Fruit fly (Drosophila melanogaster) whole organism, embryonic: Measurements from ENCODE around the gene CG1998.

ENCODE experiments used
- Atf-2 ChIP-seq: fragments of 200-800 bp; sonication (Bioruptor generic); optimal IDR thresholded peaks from 2 replicates; lab custom pipeline; 2016; ENCODE audit warnings: missing biosample characterization, missing genetic modification characterization
- CG11398 ChIP-seq: fragments of 200-800 bp; sonication (Bioruptor generic); optimal IDR thresholded peaks from 2 replicates; lab custom pipeline; 2016; ENCODE audit warnings: missing biosample characterization, missing genetic modification characterization
- CG11456 ChIP-seq: fragments of 200-800 bp; sonication (Bioruptor generic); IDR thresholded peaks from 3 replicates; pipeline ENCODE4 v1.3.6; 2022; ENCODE audit warnings: missing biosample characterization, missing genetic modification characterization
- CG12236 ChIP-seq: fragments of 200-800 bp; sonication (Bioruptor generic); optimal IDR thresholded peaks from 2 replicates; lab custom pipeline; 2016; ENCODE audit warnings: missing biosample characterization, missing genetic modification characterization
- CG13123 ChIP-seq: fragments of 200-800 bp; sonication (Bioruptor generic); optimal IDR thresholded peaks from 2 replicates; lab custom pipeline; 2016; ENCODE audit warnings: missing biosample characterization, missing genetic modification characterization
- CG15073 ChIP-seq: fragments of 200-800 bp; sonication (Bioruptor generic); optimal IDR thresholded peaks from 2 replicates; lab custom pipeline; 2016; ENCODE audit warnings: missing biosample characterization, missing genetic modification characterization
- CG17912 ChIP-seq: fragments of 200-800 bp; sonication (Bioruptor generic); optimal IDR thresholded peaks from 2 replicates; lab custom pipeline; 2018; ENCODE audit warnings: missing biosample characterization, mild to moderate bottlenecking, missing genetic modification characterization
- CG1832 ChIP-seq: fragments of 200-800 bp; sonication (Bioruptor generic); optimal IDR thresholded peaks from 2 replicates; lab custom pipeline; 2017; ENCODE audit warnings: missing biosample characterization, mild to moderate bottlenecking, missing genetic modification characterization, inconsistent platforms
- CG31365 ChIP-seq: fragments of 200-800 bp; sonication (Bioruptor generic); optimal IDR thresholded peaks from 2 replicates; lab custom pipeline; 2018; ENCODE audit warnings: missing biosample characterization, mild to moderate bottlenecking, missing genetic modification characterization
- CG32532 ChIP-seq: fragments of 200-800 bp; sonication (Bioruptor generic); IDR thresholded peaks from 2 replicates; pipeline ENCODE4 v1.3.6; 2022; ENCODE audit warnings: missing biosample characterization, missing genetic modification characterization
- CG7357 ChIP-seq: fragments of 200-800 bp; sonication (Bioruptor generic); IDR thresholded peaks from 3 replicates; pipeline ENCODE4 v1.3.6; 2022; ENCODE audit warnings: missing biosample characterization, missing genetic modification characterization
- CG7928 ChIP-seq: fragments of 200-800 bp; sonication (Bioruptor generic); optimal IDR thresholded peaks from 2 replicates; lab custom pipeline; 2017; ENCODE audit warnings: missing biosample characterization, mild to moderate bottlenecking, missing genetic modification characterization
- CG7987 ChIP-seq: fragments of 200-800 bp; sonication (Bioruptor generic); optimal IDR thresholded peaks from 2 replicates; lab custom pipeline; 2018; ENCODE audit warnings: missing biosample characterization, mild to moderate bottlenecking, missing genetic modification characterization, moderate library complexity
- CG8089 ChIP-seq: fragments of 200-800 bp; sonication (Bioruptor generic); optimal IDR thresholded peaks from 3 replicates; lab custom pipeline; 2016; ENCODE audit warnings: missing biosample characterization, missing genetic modification characterization
- CG8478 ChIP-seq: fragments of >200 bp; optimal IDR thresholded peaks from 2 replicates; lab custom pipeline; 2018
- CG9609 ChIP-seq: fragments of 200-800 bp; sonication (Bioruptor generic); optimal IDR thresholded peaks from 3 replicates; lab custom pipeline; 2016; ENCODE audit warnings: missing biosample characterization, missing genetic modification characterization
- Dll ChIP-seq: fragments of 200-800 bp; sonication (Bioruptor generic); IDR thresholded peaks from 4 replicates; pipeline ENCODE4 v1.3.6; 2022; ENCODE audit warnings: missing biosample characterization, missing genetic modification characterization; ENCODE audit not compliant: partially characterized antibody
- Gug ChIP-seq: fragments of 200-800 bp; sonication (Bioruptor generic); IDR thresholded peaks from 4 replicates; pipeline ENCODE4 v1.3.6; 2022; ENCODE audit warnings: missing biosample characterization, missing genetic modification characterization
- Hmr ChIP-seq: fragments of 200-800 bp; sonication (Bioruptor generic); optimal IDR thresholded peaks from 3 replicates; lab custom pipeline; 2017; ENCODE audit warnings: mild to moderate bottlenecking, missing biosample characterization, missing genetic modification reagents, missing genetic modification characterization
- Hmx ChIP-seq: fragments of 200-800 bp; sonication (Bioruptor generic); optimal IDR thresholded peaks from 2 replicates; lab custom pipeline; 2016; ENCODE audit warnings: missing biosample characterization, missing genetic modification characterization
- Jarid2 ChIP-seq: fragments of 200-800 bp; sonication (Bioruptor generic); optimal IDR thresholded peaks from 3 replicates; lab custom pipeline; 2017; ENCODE audit warnings: mild to moderate bottlenecking, missing biosample characterization, missing genetic modification reagents, missing genetic modification characterization
- Lim3 ChIP-seq: fragments of 200-800 bp; sonication (Bioruptor generic); IDR thresholded peaks from 2 replicates; pipeline ENCODE4 v1.3.6; 2022; ENCODE audit warnings: missing biosample characterization, missing genetic modification characterization
- MTF-1 ChIP-seq: fragments of 200-800 bp; sonication (Bioruptor generic); optimal IDR thresholded peaks from 2 replicates; lab custom pipeline; 2018; ENCODE audit warnings: missing biosample characterization, mild to moderate bottlenecking, missing genetic modification characterization, borderline replicate concordance
- Mad ChIP-seq: fragments of 200-800 bp; sonication (Bioruptor generic); optimal IDR thresholded peaks from 2 replicates; lab custom pipeline; 2016; ENCODE audit warnings: missing biosample characterization, missing genetic modification characterization
- Meics ChIP-seq: fragments of 200-800 bp; sonication (Bioruptor generic); optimal IDR thresholded peaks from 2 replicates; lab custom pipeline; 2017; ENCODE audit warnings: missing biosample characterization, mild to moderate bottlenecking, missing genetic modification characterization
- Poxn ChIP-seq: fragments of 200-800 bp; sonication (Bioruptor generic); IDR thresholded peaks from 2 replicates; pipeline ENCODE4 v1.3.6; 2022; ENCODE audit warnings: missing biosample characterization, missing genetic modification characterization
- Rx ChIP-seq: fragments of 200-800 bp; sonication (Bioruptor generic); IDR thresholded peaks from 2 replicates; pipeline ENCODE4 v1.3.6; 2022; ENCODE audit warnings: missing biosample characterization, missing genetic modification characterization
- Sry-β ChIP-seq: fragments of 200-800 bp; sonication (Bioruptor generic); optimal IDR thresholded peaks from 2 replicates; lab custom pipeline; 2018; ENCODE audit warnings: missing biosample characterization, mild to moderate bottlenecking, missing genetic modification characterization, moderate library complexity
- Ssrp ChIP-seq: fragments of 200-800 bp; sonication (Bioruptor generic); optimal IDR thresholded peaks from 2 replicates; lab custom pipeline; 2018; ENCODE audit warnings: missing biosample characterization, mild to moderate bottlenecking, missing genetic modification characterization, moderate library complexity
- Xrp1 ChIP-seq: fragments of 200-800 bp; sonication (Bioruptor generic); IDR thresholded peaks from 2 replicates; pipeline ENCODE4 v1.3.6; 2022; ENCODE audit warnings: missing biosample characterization, missing genetic modification characterization
- aop ChIP-seq: fragments of 200-800 bp; sonication (Bioruptor generic); IDR thresholded peaks from 2 replicates; pipeline ENCODE4 v1.3.6; 2022; ENCODE audit warnings: missing biosample characterization, missing genetic modification characterization
- bigmax ChIP-seq: fragments of 200-800 bp; sonication (Bioruptor generic); optimal IDR thresholded peaks from 2 replicates; lab custom pipeline; 2018; ENCODE audit warnings: missing biosample characterization, mild to moderate bottlenecking, missing genetic modification characterization
- chif ChIP-seq, 2 experiments: fragments of 200-800 bp; sonication (Bioruptor generic); optimal IDR thresholded peaks; 3 replicates each; lab custom pipeline; 2016; ENCODE audit warnings: missing biosample characterization in 2 of 2, missing genetic modification characterization in 2 of 2
- crc ChIP-seq: fragments of 200-800 bp; sonication (Bioruptor generic); optimal IDR thresholded peaks from 2 replicates; lab custom pipeline; 2016; ENCODE audit warnings: missing biosample characterization, missing genetic modification characterization
- dmrt11E ChIP-seq: fragments of 200-800 bp; sonication (Bioruptor generic); optimal IDR thresholded peaks from 3 replicates; lab custom pipeline; 2018; ENCODE audit warnings: missing biosample characterization, mild to moderate bottlenecking, missing genetic modification characterization, moderate library complexity
- ewg ChIP-seq: fragments of 200-800 bp; sonication (Bioruptor generic); optimal IDR thresholded peaks from 3 replicates; lab custom pipeline; 2017; ENCODE audit warnings: mild to moderate bottlenecking, missing biosample characterization, missing genetic modification reagents, missing genetic modification characterization
- grn ChIP-seq: fragments of 200-800 bp; sonication (Bioruptor generic); optimal IDR thresholded peaks from 3 replicates; lab custom pipeline; 2017; ENCODE audit warnings: missing biosample characterization, missing genetic modification characterization
- ham ChIP-seq: fragments of 200-800 bp; sonication (Bioruptor generic); IDR thresholded peaks from 2 replicates; pipeline ENCODE4 v1.3.6; 2022; ENCODE audit warnings: missing biosample characterization, missing genetic modification characterization
- ind ChIP-seq: fragments of 200-800 bp; sonication (Bioruptor generic); optimal IDR thresholded peaks from 3 replicates; lab custom pipeline; 2016; ENCODE audit warnings: missing biosample characterization, missing genetic modification characterization
- insv ChIP-seq, 2 experiments: fragments of 200-800 bp; sonication (Bioruptor generic); optimal IDR thresholded peaks; 3 replicates each; lab custom pipeline; 2016 to 2018; ENCODE audit warnings: missing biosample characterization in 2 of 2, missing genetic modification characterization in 2 of 2
- inv ChIP-seq: fragments of 200-800 bp; sonication (Bioruptor generic); IDR thresholded peaks from 2 replicates; pipeline ENCODE4 v1.3.6; 2022; ENCODE audit warnings: missing biosample characterization, missing genetic modification characterization; ENCODE audit not compliant: partially characterized antibody
- kah ChIP-seq: fragments of 200-800 bp; sonication (Bioruptor generic); optimal IDR thresholded peaks from 2 replicates; lab custom pipeline; 2018; ENCODE audit warnings: missing biosample characterization, mild to moderate bottlenecking, missing genetic modification characterization
- ken ChIP-seq: fragments of 200-800 bp; sonication (Bioruptor generic); IDR thresholded peaks from 3 replicates; pipeline ENCODE4 v1.3.6; 2022; ENCODE audit warnings: missing biosample characterization, missing genetic modification characterization
- lab ChIP-seq: fragments of 200-800 bp; sonication (Bioruptor generic); optimal IDR thresholded peaks from 3 replicates; lab custom pipeline; 2017; ENCODE audit warnings: missing biosample characterization, missing genetic modification characterization, mild to moderate bottlenecking, moderate library complexity, missing genetic modification reagents
- lola ChIP-seq, 3 experiments: fragments of >200 bp in 2 of 3; fragments of 200-800 bp in 1 of 3; sonication (Bioruptor generic) in 1 of 3; optimal IDR thresholded peaks; 2 replicates each; lab custom pipeline; 2017 to 2019; ENCODE audit warnings: missing biosample characterization in 3 of 3, missing genetic modification characterization in 3 of 3, mild to moderate bottlenecking in 1 of 3, moderate library complexity in 1 of 3
- mirr ChIP-seq: fragments of 200-800 bp; sonication (Bioruptor generic); optimal IDR thresholded peaks from 3 replicates; lab custom pipeline; 2018; ENCODE audit warnings: missing biosample characterization, mild to moderate bottlenecking, missing genetic modification characterization
- nau ChIP-seq: fragments of 200-800 bp; sonication (Bioruptor generic); optimal IDR thresholded peaks from 3 replicates; lab custom pipeline; 2017; ENCODE audit warnings: missing biosample characterization, mild to moderate bottlenecking, missing genetic modification characterization, missing genetic modification reagents
- repo ChIP-seq: fragments of 200-800 bp; sonication (Bioruptor generic); optimal IDR thresholded peaks from 2 replicates; lab custom pipeline; 2016; ENCODE audit warnings: missing biosample characterization, missing genetic modification characterization
- ttk ChIP-seq: fragments of 200-800 bp; sonication (Bioruptor generic); IDR thresholded peaks from 2 replicates; pipeline ENCODE4 v2.1.2; 2022; ENCODE audit warnings: missing biosample characterization, missing genetic modification characterization
- tx ChIP-seq: fragments of 200-800 bp; sonication (Bioruptor generic); optimal IDR thresholded peaks from 2 replicates; lab custom pipeline; 2016; ENCODE audit warnings: missing biosample characterization, missing genetic modification characterization

CG1998 gene

DNA sequence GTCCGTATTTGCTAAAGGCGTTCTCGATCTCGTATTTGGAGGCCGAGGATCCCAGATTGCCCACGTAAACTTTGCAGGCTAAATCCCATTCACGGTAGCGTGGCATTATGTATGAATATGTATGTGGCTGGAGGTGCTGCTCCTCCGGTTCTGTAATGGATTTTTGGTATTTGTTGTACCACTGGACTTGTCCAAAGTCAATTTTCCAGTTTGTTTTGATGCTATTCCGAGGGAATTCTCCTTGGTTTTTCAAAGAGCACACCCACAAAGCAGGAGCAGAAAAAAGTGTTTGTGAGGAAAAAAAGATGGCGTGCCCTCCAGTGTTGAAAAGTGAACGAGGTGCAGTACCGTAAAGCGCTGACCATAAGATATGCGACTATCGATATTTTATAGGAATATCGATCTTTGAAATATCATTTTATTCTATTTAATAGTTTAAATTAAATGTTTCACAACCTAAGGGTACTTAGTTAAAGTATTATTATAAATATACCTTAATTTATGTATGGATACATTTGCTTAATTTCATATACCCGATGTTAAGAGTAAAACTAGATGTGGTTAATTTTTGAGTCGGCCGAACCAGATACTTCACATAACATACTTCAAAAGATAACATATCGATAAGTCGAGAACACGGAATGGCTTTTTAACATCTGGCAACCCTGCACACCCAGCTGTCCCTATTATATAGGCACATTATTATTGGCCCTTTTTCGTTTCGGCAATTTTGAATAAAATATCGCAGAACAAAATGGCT is 28.1 kb downstream of the CG1998 start, which contains the start of the genes Rbp1-like and Tim9a (continued):
- no peak for TF ChIP-seq Hmx (GFP tag; lab: Kevin White, UChicago)
- no peak for TF ChIP-seq grn (GFP tag; lab: Kevin White, UChicago)
- TF ChIP-seq ken (GFP tag; lab: Robert Waterston, UW) = no peak
- no peak for TF ChIP-seq nau (GFP tag; lab: Kevin White, UChicago)
- peak; percentile 50 for TF ChIP-seq Meics
- no peak for TF ChIP-seq CG31365 (tag; lab: Kevin White, UChicago)
- TF ChIP-seq CG7987 (GFP tag; lab: Kevin White, UChicago) = peak; percentile 13
- TF ChIP-seq Atf-2 (GFP tag; lab: Kevin White, UChicago) = no peak
- no peak; the same call in 3 of the 4 replicates for TF ChIP-seq Gug (GFP tag; lab: Robert Waterston, UW)
- no peak for TF ChIP-seq Lim3 (GFP tag; lab: Robert Waterston, UW)
- no peak for TF ChIP-seq Sry-β (GFP tag; lab: Kevin White, UChicago)
- no peak for TF ChIP-seq insv (GFP tag; optimal IDR thresholded peaks at IDR 0.05; lab: Kevin White, UChicago)
- no peak for TF ChIP-seq Jarid2 (GFP tag; lab: Kevin White, UChicago)
- TF ChIP-seq Poxn (GFP tag; lab: Robert Waterston, UW) = no peak
- TF ChIP-seq CG1832 = no peak
- TF ChIP-seq kah (GFP tag; lab: Kevin White, UChicago) = no peak
- peak; percentile 21 for TF ChIP-seq dmrt11E (tag; lab: Kevin White, UChicago)
- TF ChIP-seq CG8089 (GFP tag; lab: Kevin White, UChicago) = no peak
- no peak for TF ChIP-seq chif (GFP tag; optimal IDR thresholded peaks at IDR 0.05; lab: Kevin White, UChicago)
- peak; percentile 44 for TF ChIP-seq Hmr
- TF ChIP-seq CG12236 (GFP tag; lab: Kevin White, UChicago) = no peak
- TF ChIP-seq ind (GFP tag; lab: Kevin White, UChicago) = peak; percentile 26
- TF ChIP-seq CG15073 (GFP tag; lab: Kevin White, UChicago) = no peak
- no peak for TF ChIP-seq ttk (GFP tag; lab: Robert Waterston, UW)
- no peak for TF ChIP-seq ewg (GFP tag; lab: Kevin White, UChicago)
- TF ChIP-seq CG9609 = no peak
- no peak for TF ChIP-seq CG11456
- TF ChIP-seq inv (GFP tag; lab: Robert Waterston, UW) = peak; percentile 76
- TF ChIP-seq Mad = peak; percentile 15
- no peak for TF ChIP-seq tx (GFP tag; lab: Kevin White, UChicago)
- TF ChIP-seq CG7928 (GFP tag; lab: Kevin White, UChicago) = peak; percentile 38
- TF ChIP-seq CG7357 (GFP tag; lab: Robert Waterston, UW) = no peak
- TF ChIP-seq CG13123 (GFP tag; lab: Kevin White, UChicago) = no peak
- TF ChIP-seq CG11398 (GFP tag; lab: Kevin White, UChicago) = no peak
- TF ChIP-seq CG8478 (lab: Kevin White, UChicago) = no peak
- TF ChIP-seq crc (GFP tag; lab: Kevin White, UChicago) = no peak
- TF ChIP-seq Dll = peak; percentile 87
- TF ChIP-seq CG32532 (GFP tag; lab: Robert Waterston, UW) = peak; percentile 22; the same call in 1 of the 2 replicates
- TF ChIP-seq ham = no peak
- no peak for TF ChIP-seq MTF-1
- no peak for TF ChIP-seq Xrp1 (GFP tag; lab: Robert Waterston, UW)
- TF ChIP-seq bigmax = no peak
- no peak for TF ChIP-seq repo (GFP tag; lab: Kevin White, UChicago)
- TF ChIP-seq Ssrp (tag; lab: Kevin White, UChicago) = peak; percentile 7
- TF ChIP-seq lola (GFP tag; optimal IDR thresholded peaks at IDR 0.05; lab: Kevin White, UChicago) = peak in 1 of 3 experiments; percentile 36
- no peak for TF ChIP-seq Rx (GFP tag; lab: Robert Waterston, UW)
- TF ChIP-seq lab (GFP tag; lab: Kevin White, UChicago) = peak; percentile 52
- no peak for TF ChIP-seq CG17912 (GFP tag; lab: Kevin White, UChicago)
- TF ChIP-seq mirr (GFP tag; lab: Kevin White, UChicago) = no peak
- TF ChIP-seq aop (GFP tag; lab: Robert Waterston, UW) = no peak
